Fruit fly (Drosophila melanogaster): ENCODE measurements around the gene CG32095.

DNA sequence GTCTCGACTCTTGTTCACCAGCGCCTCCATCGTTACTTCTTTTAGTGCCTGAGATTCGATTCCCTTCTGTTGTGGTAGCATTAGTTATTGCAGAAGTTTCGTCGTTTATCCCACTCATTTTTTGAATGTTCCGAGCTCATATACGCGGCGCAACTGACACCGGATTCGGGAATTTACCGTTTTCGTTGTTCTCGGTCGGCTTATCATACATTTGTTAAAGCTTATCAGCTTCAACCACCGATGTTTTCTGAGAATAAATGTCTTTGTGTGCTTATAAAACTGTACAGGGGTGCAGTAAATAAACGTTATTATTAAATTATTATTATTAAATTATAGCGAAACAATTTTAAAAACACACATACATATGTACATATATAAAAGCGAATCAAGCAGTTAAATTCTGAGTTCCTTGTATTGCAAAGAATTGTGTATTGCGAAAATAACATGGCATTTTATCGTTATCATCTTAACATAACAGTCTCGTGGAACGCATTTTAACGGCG lies 11.1 kb upstream of the CG32095 start, which contains the start of gene CG43064:
- TF ChIP-seq CG8478 (optimal IDR thresholded peaks at IDR 0.05): no peak
- no peak for TF ChIP-seq CTCF (optimal IDR thresholded peaks at IDR 0.05)

Data from S2 (cell line).